Fruit fly (Drosophila melanogaster) S2 (cell line): ENCODE data around the gene CG10064.

Source experiments
- CG8478 ChIP-seq: fragments of >200 bp; optimal IDR thresholded peaks from 2 replicates; lab custom pipeline; 2018
- CTCF ChIP-seq, 2 experiments: fragments of >200 bp; optimal IDR thresholded peaks; 2 replicates each; lab custom pipeline; 2018

DNA sequence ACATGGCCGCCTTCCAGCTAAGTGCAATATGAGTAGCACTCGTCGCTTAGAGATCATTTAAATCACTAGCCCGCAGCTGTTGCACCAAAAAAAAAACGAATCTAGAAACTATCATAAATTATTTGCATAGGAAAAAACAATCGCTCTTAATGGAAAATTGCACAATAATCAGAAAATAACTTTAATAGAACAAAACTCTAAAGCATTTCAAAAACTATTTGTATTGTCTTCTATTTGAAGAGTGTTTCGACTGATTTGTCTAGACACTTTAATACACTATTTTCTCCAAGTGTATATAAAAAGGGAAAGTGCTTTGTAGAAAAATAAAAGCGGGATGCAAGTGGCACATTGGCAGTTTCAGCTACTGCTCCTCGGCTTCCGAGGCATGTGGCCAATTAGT, 38.7 kb upstream of the CG10064 start:
- TF ChIP-seq CG8478 (no peak), CTCF (optimal IDR thresholded peaks at IDR 0.05; lab: Kevin White, UChicago) (no peak)
